Worm (Caenorhabditis elegans) whole organism, young adult: Measurements from ENCODE around the gene bgnt-1.2.

Experiments
- mcd-1 ChIP-seq: fragments of 200-800 bp; sonication (Bioruptor generic); IDR thresholded peaks from 2 replicates; pipeline ENCODE4 v1.3.6; 2022; ENCODE audit warnings: missing genetic modification reagents, missing genetic modification characterization, missing compliant biosample characterization
- nhr-179 ChIP-seq: sonication (generic microtip); optimal IDR thresholded peaks from 2 replicates; lab custom pipeline; 2016; ENCODE audit warnings: mild to moderate bottlenecking, missing genetic modification characterization, missing compliant biosample characterization
- rpc-1 ChIP-seq, 2 experiments: fragments of 150-350 bp in 1 of 2; sonication (generic microtip) in 1 of 2; optimal IDR thresholded peaks; 2 replicates each; lab custom pipeline; 2014 to 2018; ENCODE audit warnings: missing biosample characterization in 1 of 2, missing genetic modification characterization in 1 of 2, missing genetic modification reagents in 1 of 2, missing genotype in 1 of 2
- ztf-6 ChIP-seq: fragments of 200-800 bp; sonication (Bioruptor generic); IDR thresholded peaks from 2 replicates; pipeline ENCODE4 v1.3.6; 2022; ENCODE audit warnings: missing genetic modification reagents, missing genetic modification characterization, missing compliant biosample characterization

- TF ChIP-seq ztf-6 (GFP tag; lab: Robert Waterston, UW) (no peak), rpc-1 (optimal IDR thresholded peaks at IDR 0.05; lab: Kevin White, UChicago) (no peak), rpc-1 (tag; optimal IDR thresholded peaks at IDR 0.05; lab: Kevin White, UChicago) (no peak), mcd-1 (GFP tag; lab: Robert Waterston, UW) (no peak), nhr-179 (tag; lab: Kevin White, UChicago) (no peak)
Measured at ce11 chrV:2121910-2122362, 3.5 kb upstream of the bgnt-1.2 start, which contains the start of gene F22F7.8.
